Worm (Caenorhabditis elegans) whole organism, young adult: ENCODE results near the gene F46B6.5.

Source experiments
- B0035.1 ChIP-seq: sonication (generic microtip); optimal IDR thresholded peaks from 2 replicates; lab custom pipeline; 2016; ENCODE audit warnings: missing genetic modification characterization, mild to moderate bottlenecking, missing compliant biosample characterization, missing genotype, missing genetic modification reagents
- B0336.3 ChIP-seq: fragments of 200-800 bp; sonication (Bioruptor generic); IDR thresholded peaks from 2 replicates; pipeline ENCODE4 v1.3.6; 2022; ENCODE audit warnings: missing genetic modification characterization, missing compliant biosample characterization
- F22D6.2 ChIP-seq: sonication (generic microtip); optimal IDR thresholded peaks from 2 replicates; lab custom pipeline; 2016; ENCODE audit warnings: mild to moderate bottlenecking, missing genetic modification characterization, missing compliant biosample characterization
- F23B12.7 ChIP-seq: sonication (generic microtip); optimal IDR thresholded peaks from 2 replicates; lab custom pipeline; 2017; ENCODE audit warnings: missing genetic modification characterization, mild to moderate bottlenecking, missing compliant biosample characterization, antibody characterized with exemption, moderate library complexity; ENCODE audit not compliant: insufficient read depth
- F52B5.7 ChIP-seq: sonication (generic microtip); optimal IDR thresholded peaks from 2 replicates; lab custom pipeline; 2016; ENCODE audit warnings: mild to moderate bottlenecking, missing genetic modification characterization, missing compliant biosample characterization
- F57C9.4 ChIP-seq: sonication (generic microtip); optimal IDR thresholded peaks from 2 replicates; lab custom pipeline; 2017; ENCODE audit warnings: mild to moderate bottlenecking, missing genetic modification characterization, missing compliant biosample characterization
- K12H6.12 ChIP-seq: fragments of 200-800 bp; sonication (Bioruptor generic); optimal IDR thresholded peaks from 2 replicates; lab custom pipeline; 2018; ENCODE audit warnings: mild to moderate bottlenecking, missing genetic modification characterization, missing compliant biosample characterization
- T07F8.4 ChIP-seq: sonication (generic microtip); optimal IDR thresholded peaks from 2 replicates; lab custom pipeline; 2016; ENCODE audit warnings: mild to moderate bottlenecking, missing genetic modification characterization, moderate library complexity, missing compliant biosample characterization
- Y53F4B.3 ChIP-seq: fragments of 200-800 bp; sonication (Bioruptor generic); IDR thresholded peaks from 2 replicates; pipeline ENCODE4 v1.3.6; 2022; ENCODE audit warnings: missing genetic modification reagents, missing genetic modification characterization, missing compliant biosample characterization
- Y95B8A.8 ChIP-seq: fragments of 200-800 bp; sonication (Bioruptor generic); IDR thresholded peaks from 2 replicates; pipeline ENCODE4 v1.3.6; 2022; ENCODE audit warnings: missing genetic modification reagents, missing genetic modification characterization, missing compliant biosample characterization
- aptf-2 ChIP-seq: fragments of 200-800 bp; sonication (Bioruptor generic); conservative IDR thresholded peaks from 2 replicates; pipeline ENCODE4 v1.3.6; 2022; ENCODE audit warnings: missing genetic modification reagents, missing genetic modification characterization, missing compliant biosample characterization
- attf-6 ChIP-seq: fragments of 200-800 bp; sonication (Bioruptor generic); IDR thresholded peaks from 2 replicates; pipeline ENCODE4 v1.3.6; 2022; ENCODE audit warnings: missing genetic modification reagents, missing genetic modification characterization, missing compliant biosample characterization
- dpl-1 ChIP-seq: fragments of 150-350 bp; optimal IDR thresholded peaks from 2 replicates; lab custom pipeline; 2014; ENCODE audit warnings: missing biosample characterization, missing genetic modification reagents, missing genetic modification characterization
- egrh-3 ChIP-seq: fragments of 200-800 bp; sonication (Bioruptor generic); IDR thresholded peaks from 2 replicates; pipeline ENCODE4 v1.3.6; 2022; ENCODE audit warnings: missing genetic modification reagents, missing genetic modification characterization, missing compliant biosample characterization
- ekl-4 ChIP-seq: fragments of 200-800 bp; sonication (Bioruptor generic); IDR thresholded peaks from 2 replicates; pipeline ENCODE4 v1.3.6; 2022; ENCODE audit warnings: missing genetic modification reagents, missing genetic modification characterization, missing compliant biosample characterization
- hsf-1 ChIP-seq: fragments of 200-800 bp; sonication (Bioruptor generic); IDR thresholded peaks from 2 replicates; pipeline ENCODE4 v1.3.6; 2022; ENCODE audit warnings: missing genetic modification reagents, missing genetic modification characterization, missing compliant biosample characterization
- lag-1 ChIP-seq: fragments of 200-800 bp; sonication (Bioruptor generic); IDR thresholded peaks from 2 replicates; pipeline ENCODE4 v1.3.6; 2022; ENCODE audit warnings: missing genetic modification reagents, missing genetic modification characterization, missing compliant biosample characterization
- lin-35 ChIP-seq, 3 experiments: fragments of 150-350 bp in 2 of 3; sonication (generic microtip) in 1 of 3; optimal IDR thresholded peaks; 2 replicates each; lab custom pipeline; 2014 to 2018; ENCODE audit warnings: missing biosample characterization in 3 of 3, missing genetic modification characterization in 3 of 3, missing genetic modification reagents in 3 of 3
- madf-3 ChIP-seq: fragments of 200-800 bp; sonication (Bioruptor generic); IDR thresholded peaks from 2 replicates; pipeline ENCODE4 v1.3.6; 2022; ENCODE audit warnings: missing genetic modification reagents, missing genetic modification characterization, missing compliant biosample characterization
- madf-6 ChIP-seq: fragments of 200-800 bp; sonication (Bioruptor generic); IDR thresholded peaks from 2 replicates; pipeline ENCODE4 v1.3.6; 2022; ENCODE audit warnings: missing genetic modification reagents, missing genetic modification characterization, missing compliant biosample characterization
- madf-8 ChIP-seq: fragments of 200-800 bp; sonication (Bioruptor generic); conservative IDR thresholded peaks from 2 replicates; pipeline ENCODE4 v1.3.6; 2022; ENCODE audit warnings: missing genetic modification reagents, missing genetic modification characterization, missing compliant biosample characterization
- mel-28 ChIP-seq: sonication (generic microtip); optimal IDR thresholded peaks from 2 replicates; lab custom pipeline; 2016; ENCODE audit warnings: borderline replicate concordance, mild to moderate bottlenecking, missing genetic modification characterization, missing compliant biosample characterization
- mxl-1 ChIP-seq: sonication (generic microtip); optimal IDR thresholded peaks from 2 replicates; lab custom pipeline; 2016; ENCODE audit warnings: missing genetic modification characterization, missing compliant biosample characterization
- nfya-1 ChIP-seq: sonication (generic microtip); optimal IDR thresholded peaks from 2 replicates; lab custom pipeline; 2017; ENCODE audit warnings: antibody characterized with exemption, missing compliant biosample characterization, missing genetic modification characterization, borderline replicate concordance; ENCODE audit not compliant: insufficient read depth
- nfya-2 ChIP-seq: fragments of 200-800 bp; sonication (Bioruptor generic); IDR thresholded peaks from 2 replicates; pipeline ENCODE4 v1.3.6; 2022; ENCODE audit warnings: missing genetic modification reagents, missing genetic modification characterization, missing compliant biosample characterization
- nhr-80 ChIP-seq: sonication (generic microtip); optimal IDR thresholded peaks from 2 replicates; lab custom pipeline; 2016; ENCODE audit warnings: missing genetic modification characterization, missing compliant biosample characterization
- nhr-90 ChIP-seq: sonication (generic microtip); optimal IDR thresholded peaks from 2 replicates; lab custom pipeline; 2016; ENCODE audit warnings: missing genotype, mild to moderate bottlenecking, missing genetic modification characterization, missing compliant biosample characterization
- pbrm-1 ChIP-seq: fragments of 200-800 bp; sonication (Bioruptor generic); IDR thresholded peaks from 2 replicates; pipeline ENCODE4 v1.3.6; 2022; ENCODE audit warnings: missing genetic modification reagents, missing genetic modification characterization, missing compliant biosample characterization
- pha-4 ChIP-seq: fragments of 150-350 bp; sonication (generic microtip); optimal IDR thresholded peaks from 2 replicates; lab custom pipeline; 2014; ENCODE audit warnings: missing biosample characterization, missing genetic modification reagents, missing genetic modification characterization
- rcor-1 ChIP-seq: fragments of 200-800 bp; sonication (Bioruptor generic); IDR thresholded peaks from 2 replicates; pipeline ENCODE4 v1.3.6; 2022; ENCODE audit warnings: missing genetic modification reagents, missing genetic modification characterization, missing compliant biosample characterization
- repo-1 ChIP-seq: sonication (generic microtip); optimal IDR thresholded peaks from 2 replicates; lab custom pipeline; 2017; ENCODE audit warnings: mild to moderate bottlenecking, missing genetic modification characterization, missing compliant biosample characterization
- rpc-1 ChIP-seq, 2 experiments: fragments of 150-350 bp in 1 of 2; sonication (generic microtip) in 1 of 2; optimal IDR thresholded peaks; 2 replicates each; lab custom pipeline; 2014 to 2018; ENCODE audit warnings: missing biosample characterization in 1 of 2, missing genetic modification characterization in 1 of 2, missing genetic modification reagents in 1 of 2, missing genotype in 1 of 2
- sea-2 ChIP-seq: fragments of 200-800 bp; sonication (Bioruptor generic); IDR thresholded peaks from 2 replicates; pipeline ENCODE4 v1.3.6; 2022; ENCODE audit warnings: missing genetic modification characterization, missing compliant biosample characterization
- snpc-1.1 ChIP-seq: sonication (generic microtip); optimal IDR thresholded peaks from 2 replicates; lab custom pipeline; 2017; ENCODE audit warnings: missing genetic modification characterization, mild to moderate bottlenecking, missing compliant biosample characterization, antibody characterized with exemption, moderate library complexity, missing genotype, missing genetic modification reagents; ENCODE audit not compliant: insufficient read depth
- snpc-1.3 ChIP-seq: sonication (generic microtip); optimal IDR thresholded peaks from 2 replicates; lab custom pipeline; 2017; ENCODE audit warnings: missing genetic modification characterization, mild to moderate bottlenecking, missing compliant biosample characterization, antibody characterized with exemption, moderate library complexity, missing genotype, missing genetic modification reagents; ENCODE audit not compliant: insufficient read depth
- somi-1 ChIP-seq: fragments of 200-800 bp; sonication (Bioruptor generic); optimal IDR thresholded peaks from 2 replicates; lab custom pipeline; 2018; ENCODE audit warnings: mild to moderate bottlenecking, missing genetic modification characterization, missing compliant biosample characterization
- tbx-9 ChIP-seq: sonication (generic microtip); optimal IDR thresholded peaks from 2 replicates; lab custom pipeline; 2016; ENCODE audit warnings: borderline replicate concordance, missing genetic modification characterization, inconsistent platforms, missing compliant biosample characterization
- tlf-1 ChIP-seq: fragments of 200-800 bp; sonication (Bioruptor generic); optimal IDR thresholded peaks from 2 replicates; lab custom pipeline; 2018; ENCODE audit warnings: mild to moderate bottlenecking, missing genetic modification characterization, missing compliant biosample characterization
- unc-62 ChIP-seq: fragments of 150-350 bp; optimal IDR thresholded peaks from 2 replicates; lab custom pipeline; 2014; ENCODE audit warnings: missing biosample characterization, missing genetic modification reagents, missing genetic modification characterization
- zfh-2 ChIP-seq: fragments of 200-800 bp; sonication (Bioruptor generic); conservative IDR thresholded peaks from 2 replicates; pipeline ENCODE4 v1.3.6; 2022; ENCODE audit warnings: missing genetic modification reagents, missing genetic modification characterization, missing compliant biosample characterization
- ztf-22 ChIP-seq: fragments of 200-800 bp; sonication (Bioruptor generic); optimal IDR thresholded peaks from 2 replicates; lab custom pipeline; 2018; ENCODE audit warnings: mild to moderate bottlenecking, missing genetic modification characterization, moderate library complexity, missing compliant biosample characterization

F46B6.5 gene

ce11 chrV:9768828-9769778 lies 13.8 kb downstream of the F46B6.5 start, which contains the start of gene unc-42:
unc-42 (minus strand) TSS chrV:9769391.
- no peak for TF ChIP-seq tlf-1 (GFP tag; lab: Kevin White, UChicago)
- 0 out of 2 replicates have a peak, but pooled peaks have one; percentile 38 for TF ChIP-seq sea-2 (GFP tag; lab: Robert Waterston, UW)
- TF ChIP-seq nhr-80, result no peak
- TF ChIP-seq ztf-22 (GFP tag; lab: Kevin White, UChicago), result no peak
- peak; percentile 98 for TF ChIP-seq zfh-2 (GFP tag; lab: Robert Waterston, UW)
- TF ChIP-seq hsf-1, result no peak
- TF ChIP-seq tbx-9 (tag; lab: Kevin White, UChicago), result no peak
- TF ChIP-seq somi-1 (GFP tag; lab: Kevin White, UChicago), result peak; percentile 17
- TF ChIP-seq Y95B8A.8, result 0 out of 2 replicates have a peak, but pooled peaks have one; percentile 12
- TF ChIP-seq madf-8, result no peak
- TF ChIP-seq egrh-3 (GFP tag; lab: Robert Waterston, UW), result peak; percentile 81
- no peak for TF ChIP-seq lag-1 (GFP tag; lab: Robert Waterston, UW)
- no peak for TF ChIP-seq aptf-2 (GFP tag; lab: Robert Waterston, UW)

- TF ChIP-seq K12H6.12 (no peak), dpl-1 (GFP tag; lab: Kevin White, UChicago) (no peak), Y53F4B.3 (GFP tag; lab: Robert Waterston, UW) (no peak), madf-6 (GFP tag; lab: Robert Waterston, UW) (no peak), rcor-1 (GFP tag; lab: Robert Waterston, UW) (no peak), ekl-4 (GFP tag; lab: Robert Waterston, UW) (no peak), mxl-1 (no peak), attf-6 (GFP tag; lab: Robert Waterston, UW) (no peak), F52B5.7 (tag; lab: Kevin White, UChicago) (no peak), nhr-90 (tag; lab: Kevin White, UChicago) (no peak), rpc-1 (optimal IDR thresholded peaks at IDR 0.05; lab: Kevin White, UChicago) (no peak), rpc-1 (tag; optimal IDR thresholded peaks at IDR 0.05; lab: Kevin White, UChicago) (no peak), madf-3 (GFP tag; lab: Robert Waterston, UW) (no peak), nfya-2 (no peak), mel-28 (no peak), tlf-1 (GFP tag; lab: Kevin White, UChicago) (no peak), ztf-22 (GFP tag; lab: Kevin White, UChicago) (no peak), pha-4 (no peak)
These were observed 14.9 kb downstream of the F46B6.5 start for ce11 chrV:9767941-9768340.

- TF ChIP-seq aptf-2 (GFP tag; lab: Robert Waterston, UW) (no peak), pbrm-1 (no peak), snpc-1.3 (tag; lab: Kevin White, UChicago) (no peak), repo-1 (tag; lab: Kevin White, UChicago) (no peak), B0035.1 (no peak), T07F8.4 (tag; lab: Kevin White, UChicago) (no peak), egrh-3 (GFP tag; lab: Robert Waterston, UW) (no peak), lin-35 (GFP tag; optimal IDR thresholded peaks at IDR 0.05; lab: Kevin White, UChicago) (peak in 1 of 3 experiments; percentile 27), nfya-1 (tag; lab: Kevin White, UChicago) (no peak), F52B5.7 (tag; lab: Kevin White, UChicago) (no peak), snpc-1.1 (tag; lab: Kevin White, UChicago) (no peak), B0336.3 (GFP tag; lab: Robert Waterston, UW) (no peak), somi-1 (GFP tag; lab: Kevin White, UChicago) (peak; percentile 9), F57C9.4 (tag; lab: Kevin White, UChicago) (no peak), unc-62 (GFP tag; lab: Kevin White, UChicago) (no peak), F23B12.7 (tag; lab: Kevin White, UChicago) (no peak), dpl-1 (GFP tag; lab: Kevin White, UChicago) (no peak), F22D6.2 (no peak)
These were observed 17.2 kb downstream of the F46B6.5 start for ce11 chrV:9765622-9766021.
